Worm (Caenorhabditis elegans): ENCODE data around the gene cpg-18.

- TF ChIP-seq pha-4 (tag; optimal IDR thresholded peaks at IDR 0.05) (no peak), lin-40 (tag; optimal IDR thresholded peaks at IDR 0.05) (no peak), T07F8.4 (tag; optimal IDR thresholded peaks at IDR 0.05) (no peak), hmg-20 (GFP tag; IDR thresholded peaks at IDR 0.05) (no peak), ceh-40 (GFP tag; IDR thresholded peaks at IDR 0.05) (no peak), snpc-4 (GFP tag; optimal IDR thresholded peaks at IDR 0.05) (no peak), snpc-4 (tag; optimal IDR thresholded peaks at IDR 0.05) (no peak)
These were observed 15.1 kb downstream of the cpg-18 start for ce11 chrIV:5749874-5750273.
